Fruit fly (Drosophila melanogaster) whole organism, adult: ENCODE results near the gene CG7518.

ENCODE experiments used
- CG5204 ChIP-seq: fragments of 200-800 bp; sonication (Bioruptor generic); optimal IDR thresholded peaks from 2 replicates; lab custom pipeline; 2016; ENCODE audit warnings: missing biosample characterization, missing genetic modification characterization
- Clk ChIP-seq: fragments of 200-800 bp; sonication (Bioruptor generic); optimal IDR thresholded peaks from 2 replicates; lab custom pipeline; 2017; ENCODE audit warnings: missing biosample characterization, missing genetic modification characterization
- cnc ChIP-seq, 2 experiments: fragments of >200 bp; optimal IDR thresholded peaks; 2 replicates each; lab custom pipeline; 2017
- pad ChIP-seq: fragments of 200-800 bp; sonication (Bioruptor generic); optimal IDR thresholded peaks from 3 replicates; lab custom pipeline; 2017; ENCODE audit warnings: missing biosample characterization, missing genetic modification characterization, mild to moderate bottlenecking, moderate library complexity, missing genetic modification reagents

dm6 chr3R:13051298-13051723 lies 53.4 kb downstream of the CG7518 start, which contains the start of gene CG7966:
- no peak for TF ChIP-seq Clk
- no peak for TF ChIP-seq pad (GFP tag; lab: Kevin White, UChicago)
- TF ChIP-seq CG5204 (GFP tag; lab: Kevin White, UChicago): no peak
- no peak for TF ChIP-seq cnc (optimal IDR thresholded peaks at IDR 0.05; lab: Kevin White, UChicago)
